Worm (Caenorhabditis elegans): ENCODE data around the gene glt-7.
A peak's percentile ranks its signal among the peaks of the same experiment; 100 is the strongest.

Gene glt-7

DNA sequence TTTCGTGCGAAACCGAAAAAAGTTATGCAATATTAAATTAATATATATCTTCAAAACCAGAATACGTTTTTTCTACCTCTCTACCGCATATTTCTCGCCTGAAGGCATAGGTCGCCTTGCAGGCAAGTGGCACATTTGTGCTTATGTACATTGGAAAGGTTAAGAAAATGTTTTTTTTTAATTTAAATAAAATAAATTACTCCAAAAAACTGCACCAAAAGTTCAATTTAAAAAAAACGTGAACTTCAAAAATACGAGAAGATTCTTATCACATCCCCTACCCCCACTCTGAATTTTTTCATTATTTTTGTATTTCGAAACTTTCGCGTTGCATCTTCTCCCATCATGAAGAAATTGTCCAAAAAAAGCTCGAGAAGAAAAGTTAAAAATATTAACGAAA, 7.6 kb upstream of the glt-7 start, which contains the start of gene W03G1.2:
W03G1.2 (plus strand) TSS at position 301 of the 400 bp plus-strand sequence.
- TF ChIP-seq ceh-36 (tag; optimal IDR thresholded peaks at IDR 0.05) = no peak
- no peak for TF ChIP-seq ama-1 (optimal IDR thresholded peaks at IDR 0.05)
- no peak for TF ChIP-seq tbx-37 (GFP tag; conservative IDR thresholded peaks at IDR 0.05)
- no peak for TF ChIP-seq tra-4 (tag; optimal IDR thresholded peaks at IDR 0.05)
- no peak for TF ChIP-seq ets-7 (tag; optimal IDR thresholded peaks at IDR 0.05)
- TF ChIP-seq ceh-13 (GFP tag; optimal IDR thresholded peaks at IDR 0.05) = no peak
- TF ChIP-seq hnd-1 (tag; optimal IDR thresholded peaks at IDR 0.05) = no peak
- TF ChIP-seq scrt-1 (GFP tag; IDR thresholded peaks at IDR 0.05) = no peak
- TF ChIP-seq hmbx-1 (tag; optimal IDR thresholded peaks at IDR 0.05) = no peak
- TF ChIP-seq pes-1 (GFP tag; IDR thresholded peaks at IDR 0.05) = no peak

DNA sequence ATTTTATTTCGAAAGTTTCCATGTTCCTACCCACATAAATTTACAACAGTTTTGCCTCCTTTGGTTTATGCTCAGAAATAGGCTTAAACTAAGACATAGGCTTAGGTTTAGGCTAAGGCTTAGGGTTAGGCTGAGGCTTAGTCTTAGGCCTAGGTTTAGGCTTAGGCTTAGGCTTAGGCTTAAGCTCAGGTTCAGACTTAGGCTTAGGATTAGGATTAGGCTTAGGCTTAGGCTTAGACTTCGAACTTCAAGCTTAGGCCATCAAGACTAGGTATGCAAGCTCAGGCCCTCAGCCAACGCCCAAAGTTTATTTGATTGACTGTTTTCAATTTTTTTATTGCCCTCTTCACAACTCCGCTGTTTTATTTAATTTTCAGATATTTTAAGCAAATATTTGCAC, 13.9 kb downstream of the glt-7 start:
- TF ChIP-seq F13C5.2 (tag; optimal IDR thresholded peaks at IDR 0.05) (no peak), tbx-11 (GFP tag; IDR thresholded peaks at IDR 0.05) (no peak), ceh-36 (tag; optimal IDR thresholded peaks at IDR 0.05) (peak; percentile 75)

DNA sequence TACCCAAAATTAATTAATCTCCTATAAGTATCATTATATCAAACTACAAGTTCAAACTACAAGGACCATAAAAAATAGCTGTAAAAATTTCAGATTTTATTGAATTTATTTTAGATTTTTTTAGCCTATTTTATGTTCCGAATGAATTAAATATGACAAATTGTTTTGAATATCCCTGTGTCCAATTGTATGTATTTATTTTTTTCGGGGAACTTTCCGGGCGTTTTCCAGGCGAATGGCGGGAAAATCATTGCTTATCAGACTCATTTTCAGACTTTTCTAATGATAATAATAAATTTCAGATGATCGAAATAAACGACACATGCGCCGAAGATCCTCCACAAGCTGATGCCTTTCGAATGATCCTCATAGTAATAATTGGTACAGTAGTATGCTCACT, 16.1 kb downstream of the glt-7 start, which contains the start of gene F56A11.4:
F56A11.4 (plus strand) TSS at position 301 of the 400 bp plus-strand sequence.
- no peak for TF ChIP-seq tbx-11 (GFP tag; IDR thresholded peaks at IDR 0.05)
- no peak for TF ChIP-seq hmg-4 (GFP tag; optimal IDR thresholded peaks at IDR 0.05)
- no peak for TF ChIP-seq scrt-1 (GFP tag; IDR thresholded peaks at IDR 0.05)
- TF ChIP-seq hnd-1 (tag; optimal IDR thresholded peaks at IDR 0.05) = no peak
- no peak for TF ChIP-seq hmbx-1 (tag; optimal IDR thresholded peaks at IDR 0.05)
- TF ChIP-seq F13C5.2 (tag; optimal IDR thresholded peaks at IDR 0.05) = no peak
- no peak for TF ChIP-seq ama-1 (optimal IDR thresholded peaks at IDR 0.05)
- TF ChIP-seq pes-1 (GFP tag; IDR thresholded peaks at IDR 0.05) = no peak
- TF ChIP-seq B0310.2 (tag; optimal IDR thresholded peaks at IDR 0.05) = no peak
- no peak for TF ChIP-seq ceh-36 (tag; optimal IDR thresholded peaks at IDR 0.05)
- TF ChIP-seq ets-7 (tag; optimal IDR thresholded peaks at IDR 0.05) = no peak
- no peak for TF ChIP-seq sea-1 (GFP tag; conservative IDR thresholded peaks at IDR 0.05)
- no peak for TF ChIP-seq aly-1 (tag; optimal IDR thresholded peaks at IDR 0.05)
- TF ChIP-seq ceh-13 (GFP tag; optimal IDR thresholded peaks at IDR 0.05) = no peak
- TF ChIP-seq tra-4 (tag; optimal IDR thresholded peaks at IDR 0.05) = no peak
- no peak for TF ChIP-seq flt-1 (GFP tag; IDR thresholded peaks at IDR 0.05)
- TF ChIP-seq tbx-37 (GFP tag; conservative IDR thresholded peaks at IDR 0.05) = no peak

ce11 chrIV:551923-552322, 20.0 kb downstream of the glt-7 start:
- TF ChIP-seq pes-1 (GFP tag; IDR thresholded peaks at IDR 0.05) = no peak
- TF ChIP-seq hnd-1 (tag; optimal IDR thresholded peaks at IDR 0.05) = no peak
- TF ChIP-seq ama-1 (optimal IDR thresholded peaks at IDR 0.05) = no peak
- TF ChIP-seq hmbx-1 (tag; optimal IDR thresholded peaks at IDR 0.05) = no peak
- TF ChIP-seq F13C5.2 (tag; optimal IDR thresholded peaks at IDR 0.05) = no peak
- no peak for TF ChIP-seq tbx-37 (GFP tag; conservative IDR thresholded peaks at IDR 0.05)

- TF ChIP-seq aly-1 (tag; optimal IDR thresholded peaks at IDR 0.05) = no peak
- no peak for TF ChIP-seq pes-1 (GFP tag; IDR thresholded peaks at IDR 0.05)
- TF ChIP-seq tbx-11 (GFP tag; IDR thresholded peaks at IDR 0.05) = no peak
- TF ChIP-seq F13C5.2 (tag; optimal IDR thresholded peaks at IDR 0.05) = no peak
- no peak for TF ChIP-seq ceh-36 (tag; optimal IDR thresholded peaks at IDR 0.05)
Measured at ce11 chrIV:554005-554404, 22.1 kb downstream of the glt-7 start.

DNA sequence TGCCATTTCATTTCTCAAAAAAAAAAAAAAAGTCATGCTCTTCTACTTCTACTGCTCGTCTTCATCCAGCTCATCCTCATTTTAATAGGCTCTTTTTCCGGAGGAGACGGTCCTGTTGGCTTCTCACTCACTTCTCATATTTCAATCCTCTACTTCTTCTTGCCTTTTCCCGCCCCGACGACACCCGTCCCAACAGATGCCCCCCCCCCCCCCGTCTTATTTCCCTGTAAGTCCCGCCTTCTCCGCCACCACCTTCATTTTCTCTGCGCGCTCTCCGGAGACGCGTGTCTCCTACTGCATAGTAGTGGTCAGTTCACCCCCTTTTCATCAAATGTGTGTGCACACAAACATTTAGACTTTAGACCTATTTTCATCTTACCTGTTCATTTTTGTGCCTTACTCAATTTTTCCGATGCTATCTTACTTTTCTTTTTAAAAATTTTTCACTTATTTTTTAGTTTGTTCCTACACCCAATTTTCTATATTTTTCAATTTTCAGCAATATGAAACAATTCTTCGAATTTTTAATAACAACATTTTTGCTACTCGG, 26.9 kb downstream of the glt-7 start, which contains the start of gene efn-4:
efn-4 (plus strand) TSS at position 500 of the 550 bp plus-strand sequence.
- no peak for TF ChIP-seq sea-1 (GFP tag; conservative IDR thresholded peaks at IDR 0.05)
- peak; percentile 19 for TF ChIP-seq hmg-4 (GFP tag; optimal IDR thresholded peaks at IDR 0.05)
- no peak for TF ChIP-seq ceh-36 (tag; optimal IDR thresholded peaks at IDR 0.05)
- TF ChIP-seq ama-1 (optimal IDR thresholded peaks at IDR 0.05) = no peak
- TF ChIP-seq tbx-37 (GFP tag; conservative IDR thresholded peaks at IDR 0.05) = no peak
- peak; percentile 9 for TF ChIP-seq F13C5.2 (tag; optimal IDR thresholded peaks at IDR 0.05)
- TF ChIP-seq tra-4 (tag; optimal IDR thresholded peaks at IDR 0.05) = no peak
- TF ChIP-seq hnd-1 (tag; optimal IDR thresholded peaks at IDR 0.05) = no peak
- TF ChIP-seq tbx-11 (GFP tag; IDR thresholded peaks at IDR 0.05) = no peak
- no peak for TF ChIP-seq ets-7 (tag; optimal IDR thresholded peaks at IDR 0.05)
- no peak for TF ChIP-seq scrt-1 (GFP tag; IDR thresholded peaks at IDR 0.05)
- no peak for TF ChIP-seq ceh-13 (GFP tag; optimal IDR thresholded peaks at IDR 0.05)

- TF ChIP-seq hnd-1 (tag; optimal IDR thresholded peaks at IDR 0.05) = no peak
- no peak for TF ChIP-seq tra-4 (tag; optimal IDR thresholded peaks at IDR 0.05)
- no peak for TF ChIP-seq flt-1 (GFP tag; IDR thresholded peaks at IDR 0.05)
- peak; percentile 12 for TF ChIP-seq ceh-36 (tag; optimal IDR thresholded peaks at IDR 0.05)
- no peak for TF ChIP-seq hmg-4 (GFP tag; optimal IDR thresholded peaks at IDR 0.05)
- TF ChIP-seq ets-7 (tag; optimal IDR thresholded peaks at IDR 0.05) = peak; percentile 23
- TF ChIP-seq tbx-37 (GFP tag; conservative IDR thresholded peaks at IDR 0.05) = no peak
- no peak for TF ChIP-seq ceh-13 (GFP tag; optimal IDR thresholded peaks at IDR 0.05)
- TF ChIP-seq ama-1 (optimal IDR thresholded peaks at IDR 0.05) = no peak
- no peak for TF ChIP-seq B0310.2 (tag; optimal IDR thresholded peaks at IDR 0.05)
- TF ChIP-seq hmbx-1 (tag; optimal IDR thresholded peaks at IDR 0.05) = no peak
- TF ChIP-seq F13C5.2 (tag; optimal IDR thresholded peaks at IDR 0.05) = no peak
- no peak for TF ChIP-seq aly-1 (tag; optimal IDR thresholded peaks at IDR 0.05)
- no peak for TF ChIP-seq sea-1 (GFP tag; conservative IDR thresholded peaks at IDR 0.05)
- TF ChIP-seq scrt-1 (GFP tag; IDR thresholded peaks at IDR 0.05) = no peak
Measured at ce11 chrIV:560314-560713, 28.4 kb downstream of the glt-7 start.

- TF ChIP-seq tbx-11 (GFP tag; IDR thresholded peaks at IDR 0.05) (no peak), pes-1 (GFP tag; IDR thresholded peaks at IDR 0.05) (no peak), B0310.2 (tag; optimal IDR thresholded peaks at IDR 0.05) (no peak), hnd-1 (tag; optimal IDR thresholded peaks at IDR 0.05) (no peak), ets-7 (tag; optimal IDR thresholded peaks at IDR 0.05) (no peak), tra-4 (tag; optimal IDR thresholded peaks at IDR 0.05) (no peak), hmg-4 (GFP tag; optimal IDR thresholded peaks at IDR 0.05) (no peak), F13C5.2 (tag; optimal IDR thresholded peaks at IDR 0.05) (no peak), sea-1 (GFP tag; conservative IDR thresholded peaks at IDR 0.05) (no peak), flt-1 (GFP tag; IDR thresholded peaks at IDR 0.05) (no peak), tbx-37 (GFP tag; conservative IDR thresholded peaks at IDR 0.05) (no peak), scrt-1 (GFP tag; IDR thresholded peaks at IDR 0.05) (no peak), hmbx-1 (tag; optimal IDR thresholded peaks at IDR 0.05) (no peak), ceh-36 (tag; optimal IDR thresholded peaks at IDR 0.05) (no peak), ama-1 (optimal IDR thresholded peaks at IDR 0.05) (no peak), ceh-13 (GFP tag; optimal IDR thresholded peaks at IDR 0.05) (no peak)
Measured at ce11 chrIV:560780-561179, 28.8 kb downstream of the glt-7 start.

Measured in whole organism, early embryonic.